Fruit fly (Drosophila melanogaster) whole organism, embryonic: Measurements from ENCODE around the gene CG42296.

Source experiments
- Aef1 ChIP-seq: fragments of 200-800 bp; sonication (Bioruptor generic); IDR thresholded peaks from 3 replicates; pipeline ENCODE4 v1.3.6; 2022; ENCODE audit warnings: missing biosample characterization, missing genetic modification characterization
- Atf6 ChIP-seq: fragments of 200-800 bp; sonication (Bioruptor generic); IDR thresholded peaks from 2 replicates; pipeline ENCODE4 v1.3.6; 2022; ENCODE audit warnings: missing biosample characterization, missing genetic modification characterization
- CG11247 ChIP-seq: fragments of 200-800 bp; sonication (Bioruptor generic); IDR thresholded peaks from 2 replicates; pipeline ENCODE4 v1.3.6; 2022; ENCODE audit warnings: missing biosample characterization, missing genetic modification characterization
- CG12219 ChIP-seq: fragments of 200-800 bp; sonication (Bioruptor generic); optimal IDR thresholded peaks from 3 replicates; lab custom pipeline; 2018; ENCODE audit warnings: missing biosample characterization, mild to moderate bottlenecking, missing genetic modification characterization
- CG14441 ChIP-seq: fragments of 200-800 bp; sonication (Bioruptor generic); IDR thresholded peaks from 2 replicates; pipeline ENCODE4 v1.3.6; 2022; ENCODE audit warnings: missing biosample characterization, missing genetic modification characterization
- CG17186 ChIP-seq: fragments of 200-800 bp; sonication (Bioruptor generic); optimal IDR thresholded peaks from 3 replicates; lab custom pipeline; 2017; ENCODE audit warnings: missing biosample characterization, missing genetic modification reagents, missing genetic modification characterization
- CG17385 ChIP-seq: fragments of 200-800 bp; sonication (Bioruptor generic); optimal IDR thresholded peaks from 3 replicates; lab custom pipeline; 2018; ENCODE audit warnings: missing biosample characterization, mild to moderate bottlenecking, missing genetic modification characterization
- CG18262 ChIP-seq: fragments of 200-800 bp; optimal IDR thresholded peaks from 3 replicates; lab custom pipeline; 2019; ENCODE audit warnings: missing biosample characterization, mild to moderate bottlenecking, missing genetic modification characterization, moderate library complexity
- CG18599 ChIP-seq: fragments of 200-800 bp; sonication (Bioruptor generic); optimal IDR thresholded peaks from 3 replicates; lab custom pipeline; 2017; ENCODE audit warnings: missing biosample characterization, missing genetic modification characterization, mild to moderate bottlenecking, moderate library complexity, missing genetic modification reagents
- CG2202 ChIP-seq: fragments of 200-800 bp; sonication (Bioruptor generic); optimal IDR thresholded peaks from 2 replicates; lab custom pipeline; 2018; ENCODE audit warnings: missing biosample characterization, mild to moderate bottlenecking, missing genetic modification characterization
- CG30020 ChIP-seq: fragments of 200-800 bp; optimal IDR thresholded peaks from 2 replicates; lab custom pipeline; 2019; ENCODE audit warnings: missing biosample characterization, mild to moderate bottlenecking, missing genetic modification characterization, moderate library complexity
- CG30403 ChIP-seq: fragments of 200-800 bp; sonication (Bioruptor generic); optimal IDR thresholded peaks from 3 replicates; lab custom pipeline; 2016; ENCODE audit warnings: missing biosample characterization, missing genetic modification characterization
- CG31388 ChIP-seq: fragments of 200-800 bp; sonication (Bioruptor generic); optimal IDR thresholded peaks from 2 replicates; lab custom pipeline; 2016; ENCODE audit warnings: missing biosample characterization, missing genetic modification characterization
- CG32532 ChIP-seq: fragments of 200-800 bp; sonication (Bioruptor generic); IDR thresholded peaks from 2 replicates; pipeline ENCODE4 v1.3.6; 2022; ENCODE audit warnings: missing biosample characterization, missing genetic modification characterization
- CG33557 ChIP-seq: fragments of 200-800 bp; sonication (Bioruptor generic); optimal IDR thresholded peaks from 2 replicates; lab custom pipeline; 2019; ENCODE audit warnings: missing biosample characterization, mild to moderate bottlenecking, missing genetic modification characterization, moderate library complexity
- CG34224 ChIP-seq: fragments of 200-800 bp; sonication (Bioruptor generic); IDR thresholded peaks from 3 replicates; pipeline ENCODE4 v1.3.6; 2022; ENCODE audit warnings: missing biosample characterization, missing genetic modification characterization; ENCODE audit not compliant: partially characterized antibody
- CG3847 ChIP-seq: fragments of 200-800 bp; sonication (Bioruptor generic); IDR thresholded peaks from 2 replicates; pipeline ENCODE4 v1.3.6; 2022; ENCODE audit warnings: missing biosample characterization, missing genetic modification characterization
- CG4360 ChIP-seq: fragments of 200-800 bp; sonication (Bioruptor generic); IDR thresholded peaks from 2 replicates; pipeline ENCODE4 v1.3.6; 2022; ENCODE audit warnings: missing biosample characterization, missing genetic modification characterization
- CG6689 ChIP-seq: fragments of 200-800 bp; sonication (Bioruptor generic); IDR thresholded peaks from 2 replicates; pipeline ENCODE4 v1.3.6; 2022; ENCODE audit warnings: missing biosample characterization, missing genetic modification characterization
- CG9932 ChIP-seq: fragments of 200-800 bp; sonication (Bioruptor generic); IDR thresholded peaks from 2 replicates; pipeline ENCODE4 v1.3.6; 2022; ENCODE audit warnings: missing biosample characterization, missing genetic modification characterization
- Dfd ChIP-seq, 2 experiments: fragments of >200 bp; optimal IDR thresholded peaks; 2 replicates each; lab custom pipeline; 2017; ENCODE audit warnings: missing biosample characterization in 2 of 2, missing genetic modification characterization in 2 of 2
- E2f1 ChIP-seq: fragments of 200-800 bp; sonication (Bioruptor generic); IDR thresholded peaks from 2 replicates; pipeline ENCODE4 v1.3.6; 2022; ENCODE audit warnings: missing biosample characterization, missing genetic modification characterization
- Ets65A ChIP-seq: fragments of 200-800 bp; sonication (Bioruptor generic); peaks from one replicate; lab custom pipeline; 2016; ENCODE audit warnings: missing biosample characterization, missing genetic modification characterization
- Ets97D ChIP-seq: fragments of 200-800 bp; sonication (Bioruptor generic); optimal IDR thresholded peaks from 3 replicates; lab custom pipeline; 2016; ENCODE audit warnings: missing biosample characterization, missing genetic modification characterization
- Fer3 ChIP-seq: fragments of 200-800 bp; sonication (Bioruptor generic); optimal IDR thresholded peaks from 2 replicates; lab custom pipeline; 2018; ENCODE audit warnings: missing biosample characterization, mild to moderate bottlenecking, missing genetic modification characterization, moderate library complexity
- Hey ChIP-seq: fragments of 200-800 bp; sonication (Bioruptor generic); optimal IDR thresholded peaks from 3 replicates; lab custom pipeline; 2018; ENCODE audit warnings: missing biosample characterization, mild to moderate bottlenecking, missing genetic modification characterization
- HmgZ ChIP-seq: fragments of 200-800 bp; sonication (Bioruptor generic); optimal IDR thresholded peaks from 2 replicates; lab custom pipeline; 2018; ENCODE audit warnings: missing biosample characterization, mild to moderate bottlenecking, missing genetic modification characterization
- Med ChIP-seq: fragments of 200-800 bp; sonication (Bioruptor generic); peaks from one replicate; lab custom pipeline; 2016; ENCODE audit warnings: missing biosample characterization, missing genetic modification characterization, mild to moderate bottlenecking, inconsistent platforms, moderate library complexity
- Mrtf ChIP-seq: fragments of 200-800 bp; sonication (Bioruptor generic); IDR thresholded peaks from 3 replicates; pipeline ENCODE4 v1.3.6; 2022; ENCODE audit warnings: missing biosample characterization, missing genetic modification characterization
- Myb ChIP-seq: fragments of 200-800 bp; sonication (Bioruptor generic); optimal IDR thresholded peaks from 2 replicates; lab custom pipeline; 2016; ENCODE audit warnings: missing biosample characterization, missing genetic modification characterization
- NC2α ChIP-seq: fragments of 200-800 bp; sonication (Bioruptor generic); optimal IDR thresholded peaks from 2 replicates; lab custom pipeline; 2016; ENCODE audit warnings: missing biosample characterization, missing genetic modification characterization
- Ptx1 ChIP-seq: fragments of 200-800 bp; sonication (Bioruptor generic); IDR thresholded peaks from 2 replicates; pipeline ENCODE4 v1.3.6; 2022; ENCODE audit warnings: missing biosample characterization, missing genetic modification characterization
- Sin3A ChIP-seq: fragments of >200 bp; optimal IDR thresholded peaks from 2 replicates; lab custom pipeline; 2018
- Trl ChIP-seq, 3 experiments: fragments of >200 bp in 2 of 3; fragments of 200-800 bp in 1 of 3; sonication (Bioruptor generic) in 1 of 3; optimal IDR thresholded peaks; 2 replicates in 1 of 3; 3 replicates in 2 of 3; lab custom pipeline; 2016 to 2017; ENCODE audit warnings: missing biosample characterization in 1 of 3, missing genetic modification characterization in 1 of 3
- ci ChIP-seq: fragments of 200-800 bp; sonication (Bioruptor generic); IDR thresholded peaks from 3 replicates; pipeline ENCODE4 v1.3.6; 2022; ENCODE audit warnings: missing biosample characterization, missing genetic modification characterization
- crc ChIP-seq: fragments of 200-800 bp; sonication (Bioruptor generic); optimal IDR thresholded peaks from 2 replicates; lab custom pipeline; 2016; ENCODE audit warnings: missing biosample characterization, missing genetic modification characterization
- crol ChIP-seq: fragments of 200-800 bp; sonication (Bioruptor generic); IDR thresholded peaks from 2 replicates; pipeline ENCODE4 v1.3.6; 2022; ENCODE audit warnings: missing biosample characterization, missing genetic modification characterization
- da ChIP-seq: fragments of 200-800 bp; sonication (Bioruptor generic); optimal IDR thresholded peaks from 2 replicates; lab custom pipeline; 2016; ENCODE audit warnings: missing biosample characterization, missing genetic modification characterization
- h ChIP-seq: fragments of >200 bp; optimal IDR thresholded peaks from 2 replicates; lab custom pipeline; 2017
- her ChIP-seq: fragments of 200-800 bp; sonication (Bioruptor generic); optimal IDR thresholded peaks from 2 replicates; lab custom pipeline; 2016; ENCODE audit warnings: missing biosample characterization, missing genetic modification characterization
- ind ChIP-seq: fragments of 200-800 bp; sonication (Bioruptor generic); optimal IDR thresholded peaks from 3 replicates; lab custom pipeline; 2016; ENCODE audit warnings: missing biosample characterization, missing genetic modification characterization
- jing ChIP-seq: fragments of 200-800 bp; sonication (Bioruptor generic); optimal IDR thresholded peaks from 2 replicates; lab custom pipeline; 2018; ENCODE audit warnings: missing biosample characterization, mild to moderate bottlenecking, missing genetic modification characterization
- kay ChIP-seq: fragments of 200-800 bp; sonication (Bioruptor generic); optimal IDR thresholded peaks from 2 replicates; lab custom pipeline; 2016; ENCODE audit warnings: missing biosample characterization, missing genetic modification characterization
- mam ChIP-seq: fragments of 200-800 bp; sonication (Bioruptor generic); optimal IDR thresholded peaks from 3 replicates; lab custom pipeline; 2016; ENCODE audit warnings: missing biosample characterization, missing genetic modification characterization
- nerfin-1 ChIP-seq: fragments of 200-800 bp; sonication (Bioruptor generic); optimal IDR thresholded peaks from 3 replicates; lab custom pipeline; 2019; ENCODE audit warnings: missing biosample characterization, mild to moderate bottlenecking, missing genetic modification characterization, moderate library complexity
- peb ChIP-seq: fragments of 200-800 bp; sonication (Bioruptor generic); IDR thresholded peaks from 2 replicates; pipeline ENCODE4 v1.3.6; 2022; ENCODE audit warnings: missing biosample characterization, missing genetic modification characterization
- pzg ChIP-seq: fragments of 200-800 bp; sonication (Bioruptor generic); optimal IDR thresholded peaks from 3 replicates; lab custom pipeline; 2018; ENCODE audit warnings: missing biosample characterization, mild to moderate bottlenecking, missing genetic modification characterization, moderate library complexity
- salm ChIP-seq: fragments of 200-800 bp; sonication (Bioruptor generic); optimal IDR thresholded peaks from 2 replicates; lab custom pipeline; 2018; ENCODE audit warnings: missing biosample characterization, mild to moderate bottlenecking, missing genetic modification characterization
- slbo ChIP-seq: fragments of 200-800 bp; sonication (Bioruptor generic); IDR thresholded peaks from 2 replicates; pipeline ENCODE4 v1.3.6; 2022; ENCODE audit warnings: missing biosample characterization, missing genetic modification characterization
- wdn ChIP-seq: fragments of 200-800 bp; sonication (Bioruptor generic); IDR thresholded peaks from 2 replicates; pipeline ENCODE4 v1.3.6; 2022; ENCODE audit warnings: missing biosample characterization, missing genetic modification characterization

CG42296 gene

DNA sequence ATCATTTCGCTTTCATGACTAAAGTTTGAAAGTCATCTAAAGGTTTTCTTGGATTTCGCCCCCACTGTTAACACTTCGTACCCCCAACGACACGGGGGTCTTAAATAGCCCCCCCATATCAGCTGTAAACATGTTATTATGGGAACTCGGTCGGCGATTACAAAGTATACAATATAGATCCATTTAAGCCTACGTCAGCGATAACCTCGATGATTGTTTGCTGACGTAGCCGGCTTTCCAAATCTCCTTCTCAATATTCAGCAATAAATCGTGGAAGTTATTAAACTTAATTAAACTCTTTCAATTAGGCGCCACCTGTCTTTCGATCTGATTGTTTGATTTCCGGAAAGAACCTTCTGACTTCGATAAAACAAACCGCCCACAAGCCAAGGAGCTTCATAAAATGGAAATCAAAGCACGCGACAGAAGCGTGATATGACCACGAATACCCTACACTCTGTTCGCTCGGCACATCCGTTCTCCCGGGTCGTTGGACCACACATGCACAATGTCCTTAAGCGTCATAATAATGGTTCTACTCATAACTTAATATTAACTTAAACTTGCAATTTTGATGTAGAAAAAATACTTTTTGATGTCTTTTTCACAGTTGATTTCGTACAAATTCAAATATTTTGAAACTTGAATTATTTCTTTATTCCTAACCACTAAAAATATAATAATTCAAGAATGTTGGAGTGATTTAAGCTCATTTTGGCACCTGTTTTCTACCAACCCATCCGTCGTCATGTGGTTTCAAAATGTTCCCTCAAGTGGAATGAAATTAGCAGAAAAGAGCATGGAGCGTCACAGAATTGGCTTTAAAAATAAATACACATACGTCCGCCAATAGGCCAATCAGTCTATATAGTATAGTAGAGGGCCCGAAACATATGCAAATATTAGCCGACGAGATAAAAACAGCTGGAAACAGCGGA, 49.2 kb downstream of the CG42296 start (continued):
- no peak for TF ChIP-seq nerfin-1 (tag; lab: Kevin White, UChicago)
- TF ChIP-seq crc (GFP tag; lab: Kevin White, UChicago) = no peak
- TF ChIP-seq CG4360 (GFP tag; lab: Robert Waterston, UW) = no peak
- peak; percentile 5 for TF ChIP-seq pzg (GFP tag; lab: Kevin White, UChicago)
- no peak for TF ChIP-seq jing (GFP tag; lab: Kevin White, UChicago)
- 0 out of 2 replicates have a peak, but pooled peaks have one; percentile 28 for TF ChIP-seq CG6689
- no peak for TF ChIP-seq kay (GFP tag; lab: Kevin White, UChicago)
- no peak for TF ChIP-seq CG31388 (GFP tag; lab: Kevin White, UChicago)
- peak; percentile 92 for TF ChIP-seq Med (GFP tag; lab: Kevin White, UChicago)
- TF ChIP-seq CG18599 (GFP tag; lab: Kevin White, UChicago) = peak; percentile 63
- peak; percentile 38 for TF ChIP-seq Fer3 (tag; lab: Kevin White, UChicago)
- no peak for TF ChIP-seq CG2202 (tag; lab: Kevin White, UChicago)
- TF ChIP-seq Aef1 (GFP tag; lab: Robert Waterston, UW) = peak; percentile 48; the same call in 2 of the 3 replicates
- 0 out of 2 replicates have a peak, but pooled peaks have one; percentile 43 for TF ChIP-seq Atf6
- TF ChIP-seq ci (GFP tag; lab: Robert Waterston, UW) = 0 out of 3 replicates have a peak, but pooled peaks have one; percentile 38
- TF ChIP-seq her (GFP tag; lab: Kevin White, UChicago) = peak; percentile 58
- TF ChIP-seq CG30020 (tag; lab: Kevin White, UChicago) = no peak
- peak; percentile 11 for TF ChIP-seq Ets97D
- TF ChIP-seq CG12219 (GFP tag; lab: Kevin White, UChicago) = peak; percentile 48
- TF ChIP-seq CG11247 (GFP tag; lab: Robert Waterston, UW) = peak; percentile 59
- no peak for TF ChIP-seq Trl (optimal IDR thresholded peaks at IDR 0.05; lab: Kevin White, UChicago)
- peak; percentile 62 for TF ChIP-seq Trl (GFP tag; optimal IDR thresholded peaks at IDR 0.05; lab: Kevin White, UChicago)
- no peak for TF ChIP-seq NC2α (GFP tag; lab: Kevin White, UChicago)
- TF ChIP-seq wdn (GFP tag; lab: Robert Waterston, UW) = peak; percentile 28; the same call in 1 of the 2 replicates
- peak; percentile 15 for TF ChIP-seq CG18262 (tag; lab: Kevin White, UChicago)
- peak; percentile 72 for TF ChIP-seq Ets65A (GFP tag; lab: Kevin White, UChicago)
- peak; percentile 48 for TF ChIP-seq Myb
- TF ChIP-seq CG9932 (GFP tag; lab: Robert Waterston, UW) = peak; percentile 75
- no peak for TF ChIP-seq h (lab: Kevin White, UChicago)
- TF ChIP-seq Ptx1 (GFP tag; lab: Robert Waterston, UW) = peak; percentile 59
- no peak for TF ChIP-seq Hey
- TF ChIP-seq CG30403 (GFP tag; lab: Kevin White, UChicago) = peak; percentile 65
- TF ChIP-seq peb (GFP tag; lab: Robert Waterston, UW) = no peak; the same call in 1 of the 2 replicates
- TF ChIP-seq ind = peak; percentile 51
- no peak for TF ChIP-seq salm (tag; lab: Kevin White, UChicago)
- TF ChIP-seq CG14441 (GFP tag; lab: Robert Waterston, UW) = peak; percentile 65
- TF ChIP-seq CG17385 (GFP tag; lab: Kevin White, UChicago) = peak; percentile 44
- peak; percentile 64 for TF ChIP-seq CG3847 (GFP tag; lab: Robert Waterston, UW)
- TF ChIP-seq Dfd (GFP tag; optimal IDR thresholded peaks at IDR 0.05; lab: Kevin White, UChicago) = no peak
- peak; percentile 82 for TF ChIP-seq CG32532 (GFP tag; lab: Robert Waterston, UW)
- peak; percentile 23; the same call in 1 of the 2 replicates for TF ChIP-seq E2f1 (GFP tag; lab: Robert Waterston, UW)
- peak; percentile 42 for TF ChIP-seq mam
- TF ChIP-seq slbo (GFP tag; lab: Robert Waterston, UW) = peak; percentile 82
- no peak for TF ChIP-seq crol (GFP tag; lab: Robert Waterston, UW)
- no peak for TF ChIP-seq CG33557
- no peak for TF ChIP-seq CG34224 (GFP tag; lab: Robert Waterston, UW)
- peak; percentile 37 for TF ChIP-seq HmgZ (tag; lab: Kevin White, UChicago)
- TF ChIP-seq CG17186 (GFP tag; lab: Kevin White, UChicago) = no peak
- TF ChIP-seq Mrtf (GFP tag; lab: Robert Waterston, UW) = no peak
- TF ChIP-seq Sin3A (lab: Kevin White, UChicago) = no peak
- TF ChIP-seq da = no peak
